Worm (Caenorhabditis elegans): ENCODE data around the gene F16B4.4.

The F16B4.4 gene

DNA sequence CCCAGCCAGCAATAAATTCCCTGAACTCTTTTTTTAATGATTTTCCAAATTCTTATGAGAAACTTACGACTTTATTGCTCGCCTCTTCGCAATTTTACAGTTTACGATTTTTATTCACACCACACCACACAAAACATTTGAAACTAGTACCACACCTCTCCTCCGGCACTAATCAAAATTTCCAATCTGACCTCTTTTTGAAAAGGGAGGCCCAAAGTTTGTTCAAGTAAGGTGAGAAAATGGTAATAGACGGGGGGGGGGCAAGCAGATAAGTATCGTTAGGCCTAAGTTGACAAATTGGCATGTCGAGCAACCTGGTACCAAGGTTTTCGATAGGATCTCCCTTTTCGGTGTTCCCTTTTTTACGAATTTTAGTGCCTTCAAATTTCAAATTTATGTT is 14.0 kb upstream of the F16B4.4 start:
- no peak for TF ChIP-seq B0310.2 (tag; optimal IDR thresholded peaks at IDR 0.05)
- no peak for TF ChIP-seq hmbx-1 (tag; optimal IDR thresholded peaks at IDR 0.05)
- TF ChIP-seq tra-4 (tag; optimal IDR thresholded peaks at IDR 0.05) = no peak
- no peak for TF ChIP-seq ceh-36 (tag; optimal IDR thresholded peaks at IDR 0.05)
- TF ChIP-seq ceh-13 (GFP tag; optimal IDR thresholded peaks at IDR 0.05) = no peak
- TF ChIP-seq flt-1 (GFP tag; IDR thresholded peaks at IDR 0.05) = no peak
- no peak for TF ChIP-seq pes-1 (GFP tag; IDR thresholded peaks at IDR 0.05)
- no peak for TF ChIP-seq aly-1 (tag; optimal IDR thresholded peaks at IDR 0.05)
- TF ChIP-seq scrt-1 (GFP tag; IDR thresholded peaks at IDR 0.05) = no peak

DNA sequence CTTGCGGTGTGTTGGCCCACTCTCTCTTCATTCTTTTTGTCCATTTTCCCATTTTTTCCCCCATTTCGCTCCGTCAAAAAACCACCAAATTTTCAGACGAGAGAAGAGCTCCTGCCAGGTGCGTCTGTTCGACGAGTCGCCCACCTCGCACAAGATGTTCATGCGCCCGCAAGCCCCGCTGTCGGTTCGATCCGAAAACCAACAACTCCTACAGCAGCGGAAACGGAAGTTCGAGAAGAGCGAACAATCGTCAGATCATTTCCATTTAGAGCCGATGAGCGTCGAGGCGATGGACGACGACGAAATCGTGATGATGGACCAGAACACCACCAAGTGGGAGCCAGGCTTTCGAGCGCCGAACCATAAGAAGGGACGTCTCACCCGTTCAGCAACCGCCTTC is 10.6 kb upstream of the F16B4.4 start:
- TF ChIP-seq B0310.2 (tag; optimal IDR thresholded peaks at IDR 0.05) (no peak), hmbx-1 (tag; optimal IDR thresholded peaks at IDR 0.05) (no peak), F13C5.2 (tag; optimal IDR thresholded peaks at IDR 0.05) (no peak), flt-1 (GFP tag; IDR thresholded peaks at IDR 0.05) (no peak), pes-1 (GFP tag; IDR thresholded peaks at IDR 0.05) (no peak), aly-1 (tag; optimal IDR thresholded peaks at IDR 0.05) (no peak), hnd-1 (tag; optimal IDR thresholded peaks at IDR 0.05) (no peak), tra-4 (tag; optimal IDR thresholded peaks at IDR 0.05) (no peak), ama-1 (optimal IDR thresholded peaks at IDR 0.05) (no peak), ets-7 (tag; optimal IDR thresholded peaks at IDR 0.05) (no peak), scrt-1 (GFP tag; IDR thresholded peaks at IDR 0.05) (no peak), sea-1 (GFP tag; conservative IDR thresholded peaks at IDR 0.05) (no peak), ceh-13 (GFP tag; optimal IDR thresholded peaks at IDR 0.05) (no peak), tbx-11 (GFP tag; IDR thresholded peaks at IDR 0.05) (no peak)

- TF ChIP-seq hmg-4 (GFP tag; optimal IDR thresholded peaks at IDR 0.05) (peak; percentile 25), tbx-11 (GFP tag; IDR thresholded peaks at IDR 0.05) (no peak), ceh-13 (GFP tag; optimal IDR thresholded peaks at IDR 0.05) (no peak), F13C5.2 (tag; optimal IDR thresholded peaks at IDR 0.05) (no peak), ets-7 (tag; optimal IDR thresholded peaks at IDR 0.05) (no peak), tra-4 (tag; optimal IDR thresholded peaks at IDR 0.05) (peak; percentile 31), tbx-37 (GFP tag; conservative IDR thresholded peaks at IDR 0.05) (no peak), ama-1 (optimal IDR thresholded peaks at IDR 0.05) (no peak), scrt-1 (GFP tag; IDR thresholded peaks at IDR 0.05) (no peak), B0310.2 (tag; optimal IDR thresholded peaks at IDR 0.05) (no peak), ceh-36 (tag; optimal IDR thresholded peaks at IDR 0.05) (peak; percentile 27)
These were observed 8.4 kb upstream of the F16B4.4 start, which contains the start of gene F16B4.7 for ce11 chrV:1585411-1585810. Gene F16B4.7 (plus strand): TSS chrV:1585711.

ce11 chrV:1586906-1587305 is 6.9 kb upstream of the F16B4.4 start, which contains the start of gene F16B4.6:
Gene F16B4.6 (plus strand): TSS chrV:1587206.
- TF ChIP-seq hmbx-1 (tag; optimal IDR thresholded peaks at IDR 0.05) = no peak

DNA sequence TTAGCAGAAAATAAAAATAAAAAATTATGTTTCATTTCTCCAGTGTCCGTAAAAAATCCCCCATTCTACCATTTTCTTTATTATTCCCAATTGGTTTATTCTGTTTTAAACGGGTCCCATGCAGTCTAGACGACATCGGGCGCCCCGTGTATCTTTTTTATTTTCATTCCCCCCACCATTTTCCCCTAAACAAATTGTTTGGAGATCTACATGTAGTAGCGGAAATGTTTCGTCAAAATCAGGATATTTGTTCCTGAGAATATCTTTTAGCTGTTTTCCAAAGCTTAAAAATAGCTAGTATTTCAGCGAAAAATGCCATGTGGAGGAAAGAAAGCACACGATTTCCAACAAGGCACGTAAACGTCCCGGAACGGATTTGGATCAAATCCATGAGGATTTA is 5.7 kb upstream of the F16B4.4 start, which contains the start of gene F16B4.5:
TSS of gene F16B4.5 (plus strand) at position 301 of the 400 bp plus-strand sequence.
- TF ChIP-seq ceh-13 (GFP tag; optimal IDR thresholded peaks at IDR 0.05) (no peak), F13C5.2 (tag; optimal IDR thresholded peaks at IDR 0.05) (no peak), ceh-36 (tag; optimal IDR thresholded peaks at IDR 0.05) (no peak), pes-1 (GFP tag; IDR thresholded peaks at IDR 0.05) (no peak), tra-4 (tag; optimal IDR thresholded peaks at IDR 0.05) (no peak), hmbx-1 (tag; optimal IDR thresholded peaks at IDR 0.05) (no peak), ama-1 (optimal IDR thresholded peaks at IDR 0.05) (no peak)

DNA sequence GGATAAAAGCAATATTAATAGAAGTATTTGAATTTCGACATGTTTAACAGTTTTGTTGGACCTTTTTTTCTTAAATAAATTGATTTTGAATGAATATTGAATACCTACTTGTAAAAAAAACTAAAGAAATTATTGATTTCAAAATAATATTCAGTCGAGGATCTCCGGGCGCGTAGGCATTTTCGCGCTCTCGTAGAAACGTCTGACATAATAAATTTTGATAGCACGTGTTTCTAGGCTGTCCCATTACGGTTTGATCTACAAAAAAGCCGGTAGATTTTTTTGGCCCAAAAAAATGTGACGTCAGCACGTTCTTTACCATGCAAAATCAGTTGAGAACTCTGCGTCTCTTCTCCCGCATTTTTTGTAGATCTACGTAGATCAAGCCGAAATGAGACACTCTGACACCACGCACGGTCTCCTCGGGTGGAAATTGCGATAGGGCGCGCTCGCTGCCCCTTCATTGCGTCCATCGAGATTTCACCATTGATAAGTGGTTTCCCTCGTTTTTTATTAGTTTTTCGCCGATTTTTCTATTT is 804 bp downstream of the F16B4.4 start:
- TF ChIP-seq aly-1 (tag; optimal IDR thresholded peaks at IDR 0.05) (no peak), ama-1 (optimal IDR thresholded peaks at IDR 0.05) (no peak), hmg-4 (GFP tag; optimal IDR thresholded peaks at IDR 0.05) (no peak)

DNA sequence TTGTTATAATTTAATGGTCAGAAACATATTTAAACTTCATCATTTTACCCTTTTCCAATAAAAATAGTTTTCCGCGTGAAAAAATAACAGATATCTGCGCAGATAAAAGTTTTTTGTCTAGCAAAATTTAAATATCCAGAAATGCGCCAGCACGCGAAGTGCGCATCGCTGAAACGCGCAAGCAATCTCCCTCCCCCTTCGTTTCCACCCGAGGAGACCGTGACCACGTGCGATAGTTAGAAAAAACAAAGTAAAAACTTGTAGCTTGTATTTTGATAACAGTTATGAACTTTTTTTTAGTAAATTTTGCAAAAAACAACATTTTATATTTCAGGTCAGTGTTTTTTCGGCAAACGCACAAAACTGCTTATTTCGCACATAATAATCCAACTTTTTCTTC is 5.3 kb downstream of the F16B4.4 start:
- TF ChIP-seq sea-1 (GFP tag; conservative IDR thresholded peaks at IDR 0.05) = peak; percentile 63; the same call in 1 of the 2 replicates
- peak; percentile 66 for TF ChIP-seq pes-1 (GFP tag; IDR thresholded peaks at IDR 0.05)

DNA sequence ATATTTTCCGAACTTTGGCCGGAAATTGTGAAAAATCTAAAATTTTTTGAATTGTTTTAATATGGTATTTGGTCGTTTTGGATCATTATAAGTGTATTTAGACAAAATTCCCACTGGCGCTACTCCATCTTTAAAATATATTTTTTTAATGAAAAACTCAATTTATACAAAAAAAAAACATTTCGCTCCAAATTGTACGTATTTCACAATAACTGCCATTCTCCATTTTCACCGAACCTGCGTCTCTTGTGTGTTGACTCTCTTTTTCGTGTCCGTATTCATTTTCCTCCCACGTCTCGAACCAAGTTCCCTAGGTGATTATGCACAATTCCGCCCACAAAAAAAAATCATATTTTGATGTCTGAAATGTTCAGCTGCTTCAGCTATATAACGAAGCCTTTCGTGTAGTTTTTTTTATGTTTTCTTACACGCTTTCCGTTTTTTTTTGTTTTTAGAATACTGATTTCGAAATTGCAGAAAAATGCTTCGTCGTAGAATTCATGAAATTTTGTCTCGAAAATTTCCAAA is 6.8 kb downstream of the F16B4.4 start, which contains the start of gene F16B4.2:
TSS of gene F16B4.2 (plus strand) at position 478 of the 528 bp plus-strand sequence.
- TF ChIP-seq tbx-11 (GFP tag; IDR thresholded peaks at IDR 0.05) = no peak
- no peak for TF ChIP-seq ceh-36 (tag; optimal IDR thresholded peaks at IDR 0.05)

DNA sequence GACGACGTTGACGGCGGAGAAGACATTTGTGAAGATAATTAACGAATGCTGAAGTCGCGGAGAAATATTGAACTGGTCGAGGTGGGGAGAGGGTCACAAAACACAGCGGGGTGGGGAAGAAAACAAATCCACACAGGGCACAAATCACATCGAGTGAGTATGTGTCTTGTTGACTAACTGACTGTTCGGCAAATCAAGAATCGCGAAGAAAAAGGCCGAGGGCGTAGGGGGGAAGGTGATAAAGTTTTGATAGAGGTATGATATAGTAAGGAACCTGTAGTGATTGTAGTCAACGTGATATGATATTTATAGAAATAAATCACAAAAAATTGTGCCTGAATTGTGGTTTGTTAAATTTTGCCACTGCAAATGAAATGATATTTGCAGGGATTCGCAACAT is 14.0 kb downstream of the F16B4.4 start, which contains the start of gene nhr-178:
TSS of gene nhr-178 (minus strand) at position 164 of the 400 bp plus-strand sequence.
- no peak for TF ChIP-seq tra-4 (tag; optimal IDR thresholded peaks at IDR 0.05)
- TF ChIP-seq hmg-4 (GFP tag; optimal IDR thresholded peaks at IDR 0.05) = no peak
- TF ChIP-seq ama-1 (optimal IDR thresholded peaks at IDR 0.05) = no peak
- no peak for TF ChIP-seq hnd-1 (tag; optimal IDR thresholded peaks at IDR 0.05)
- no peak for TF ChIP-seq B0310.2 (tag; optimal IDR thresholded peaks at IDR 0.05)
- no peak for TF ChIP-seq flt-1 (GFP tag; IDR thresholded peaks at IDR 0.05)
- TF ChIP-seq pes-1 (GFP tag; IDR thresholded peaks at IDR 0.05) = no peak
- no peak for TF ChIP-seq tbx-11 (GFP tag; IDR thresholded peaks at IDR 0.05)
- TF ChIP-seq scrt-1 (GFP tag; IDR thresholded peaks at IDR 0.05) = no peak
- no peak for TF ChIP-seq tbx-37 (GFP tag; conservative IDR thresholded peaks at IDR 0.05)
- no peak for TF ChIP-seq ets-7 (tag; optimal IDR thresholded peaks at IDR 0.05)
- no peak for TF ChIP-seq aly-1 (tag; optimal IDR thresholded peaks at IDR 0.05)
- TF ChIP-seq sea-1 (GFP tag; conservative IDR thresholded peaks at IDR 0.05) = no peak
- no peak for TF ChIP-seq ceh-13 (GFP tag; optimal IDR thresholded peaks at IDR 0.05)
- no peak for TF ChIP-seq hmbx-1 (tag; optimal IDR thresholded peaks at IDR 0.05)

Data from whole organism, early embryonic.